Worm (Caenorhabditis elegans) whole organism, L4 larva: ENCODE measurements around the gene F31D4.2.

Source experiments
- D1046.2 ChIP-seq: fragments of 200-800 bp; sonication (Bioruptor generic); IDR thresholded peaks from 2 replicates; pipeline ENCODE4 v1.3.6; 2022; ENCODE audit warnings: missing genetic modification characterization, missing compliant biosample characterization
- F10B5.3 ChIP-seq: sonication (generic microtip); optimal IDR thresholded peaks from 2 replicates; lab custom pipeline; 2016; ENCODE audit warnings: mild to moderate bottlenecking, missing genetic modification characterization, missing compliant biosample characterization
- F49E8.2 ChIP-seq: sonication (generic microtip); optimal IDR thresholded peaks from 2 replicates; lab custom pipeline; 2016; ENCODE audit warnings: missing compliant biosample characterization, mild to moderate bottlenecking, missing genetic modification characterization, borderline replicate concordance
- T26A8.4 ChIP-seq: fragments of 200-800 bp; sonication (Bioruptor generic); IDR thresholded peaks from 2 replicates; pipeline ENCODE4 v1.3.6; 2022; ENCODE audit warnings: missing genetic modification characterization, missing compliant biosample characterization
- Y105C5A.15 ChIP-seq: fragments of 200-800 bp; sonication (Bioruptor generic); IDR thresholded peaks from 2 replicates; pipeline ENCODE4 v1.3.6; 2022; ENCODE audit warnings: missing genetic modification characterization, missing compliant biosample characterization
- ZK337.2 ChIP-seq: fragments of 200-800 bp; sonication (Bioruptor generic); IDR thresholded peaks from 2 replicates; pipeline ENCODE4 v1.3.6; 2022; ENCODE audit warnings: missing genetic modification reagents, missing genetic modification characterization, missing compliant biosample characterization
- aha-1 ChIP-seq: fragments of 150-350 bp; peaks from one replicate; lab custom pipeline; 2014; ENCODE audit warnings: missing biosample characterization, missing genetic modification characterization
- arid-1 ChIP-seq: fragments of 200-800 bp; sonication (Bioruptor generic); conservative IDR thresholded peaks from 2 replicates; pipeline ENCODE4 v1.3.6; 2022; ENCODE audit warnings: missing genetic modification reagents, missing genetic modification characterization, missing compliant biosample characterization
- ceh-28 ChIP-seq: fragments of 150-350 bp; optimal IDR thresholded peaks from 2 replicates; lab custom pipeline; 2014; ENCODE audit warnings: missing biosample characterization, missing genetic modification reagents, missing genetic modification characterization
- ceh-32 ChIP-seq: sonication (generic microtip); optimal IDR thresholded peaks from 2 replicates; lab custom pipeline; 2016; ENCODE audit warnings: mild to moderate bottlenecking, missing genetic modification characterization, missing compliant biosample characterization; ENCODE audit not compliant: poor library complexity
- ctbp-1 ChIP-seq: fragments of 200-800 bp; sonication (Bioruptor generic); IDR thresholded peaks from 2 replicates; pipeline ENCODE4 v1.3.6; 2022; ENCODE audit warnings: missing genetic modification reagents, missing genetic modification characterization, missing compliant biosample characterization
- daf-8 ChIP-seq: fragments of 200-800 bp; sonication (Bioruptor generic); IDR thresholded peaks from 2 replicates; pipeline ENCODE4 v1.3.6; 2022; ENCODE audit warnings: missing genetic modification characterization, missing compliant biosample characterization
- dmd-6 ChIP-seq: fragments of 200-800 bp; sonication (Bioruptor generic); IDR thresholded peaks from 2 replicates; pipeline ENCODE4 v1.3.6; 2022; ENCODE audit warnings: missing genetic modification reagents, missing genetic modification characterization, missing compliant biosample characterization
- dve-1 ChIP-seq: sonication (generic microtip); optimal IDR thresholded peaks from 2 replicates; lab custom pipeline; 2017; ENCODE audit warnings: antibody characterized with exemption, mild to moderate bottlenecking, missing genetic modification characterization, missing compliant biosample characterization; ENCODE audit not compliant: insufficient read depth
- egl-27 ChIP-seq: sonication (generic microtip); optimal IDR thresholded peaks from 3 replicates; lab custom pipeline; 2017; ENCODE audit warnings: missing biosample characterization, missing genetic modification reagents, missing genetic modification characterization
- egl-43 ChIP-seq: fragments of 200-800 bp; sonication (Bioruptor generic); IDR thresholded peaks from 2 replicates; pipeline ENCODE4 v1.3.6; 2022; ENCODE audit warnings: missing genetic modification reagents, missing genetic modification characterization, missing compliant biosample characterization
- fkh-10 ChIP-seq: fragments of 150-350 bp; optimal IDR thresholded peaks from 2 replicates; lab custom pipeline; 2014; ENCODE audit warnings: missing biosample characterization, missing genetic modification reagents, missing genetic modification characterization
- hmg-1.1 ChIP-seq: fragments of 200-800 bp; sonication (Bioruptor generic); IDR thresholded peaks from 2 replicates; pipeline ENCODE4 v1.3.6; 2022; ENCODE audit warnings: missing genetic modification reagents, missing genetic modification characterization, missing compliant biosample characterization
- lin-1 ChIP-seq: fragments of 200-800 bp; sonication (Bioruptor generic); IDR thresholded peaks from 2 replicates; pipeline ENCODE4 v1.3.6; 2022; ENCODE audit warnings: missing genetic modification reagents, missing genetic modification characterization, missing compliant biosample characterization
- lin-15B ChIP-seq: fragments of 150-350 bp; sonication (generic microtip); optimal IDR thresholded peaks from 3 replicates; lab custom pipeline; 2014; ENCODE audit warnings: missing biosample characterization, missing genetic modification characterization
- lsy-2 ChIP-seq, 2 experiments: fragments of 150-350 bp in 1 of 2; sonication (generic microtip) in 1 of 2; optimal IDR thresholded peaks; 2 replicates each; lab custom pipeline; 2014 to 2017; ENCODE audit warnings: missing biosample characterization in 2 of 2, missing genetic modification characterization in 2 of 2
- mdt-29 ChIP-seq: fragments of 200-800 bp; sonication (Bioruptor generic); IDR thresholded peaks from 2 replicates; pipeline ENCODE4 v1.3.6; 2022; ENCODE audit warnings: missing genetic modification reagents, missing genetic modification characterization, missing compliant biosample characterization
- mep-1 ChIP-seq: fragments of 150-350 bp; sonication (generic microtip); optimal IDR thresholded peaks from 3 replicates; lab custom pipeline; 2014; ENCODE audit warnings: missing biosample characterization, missing genetic modification characterization
- mxl-3 ChIP-seq: fragments of 200-800 bp; sonication (Bioruptor generic); optimal IDR thresholded peaks from 2 replicates; lab custom pipeline; 2018; ENCODE audit warnings: mild to moderate bottlenecking, missing genetic modification characterization, missing compliant biosample characterization
- nhr-10 ChIP-seq: fragments of 150-350 bp; optimal IDR thresholded peaks from 2 replicates; lab custom pipeline; 2014; ENCODE audit warnings: missing biosample characterization, missing genetic modification characterization
- nhr-102 ChIP-seq: sonication (generic microtip); optimal IDR thresholded peaks from 2 replicates; lab custom pipeline; 2016; ENCODE audit warnings: mild to moderate bottlenecking, missing genetic modification characterization, moderate library complexity, missing compliant biosample characterization
- nhr-11 ChIP-seq: fragments of 150-350 bp; optimal IDR thresholded peaks from 2 replicates; lab custom pipeline; 2014; ENCODE audit warnings: missing biosample characterization, missing genetic modification characterization
- nhr-111 ChIP-seq: fragments of 200-800 bp; sonication (Bioruptor generic); optimal IDR thresholded peaks from 2 replicates; lab custom pipeline; 2018; ENCODE audit warnings: mild to moderate bottlenecking, missing genetic modification characterization, missing compliant biosample characterization
- nhr-25 ChIP-seq: sonication (generic microtip); optimal IDR thresholded peaks from 2 replicates; lab custom pipeline; 2017; ENCODE audit warnings: missing genetic modification characterization, mild to moderate bottlenecking, missing compliant biosample characterization, antibody characterized with exemption, moderate library complexity, borderline replicate concordance; ENCODE audit not compliant: insufficient read depth
- nhr-6 ChIP-seq: fragments of 150-350 bp; optimal IDR thresholded peaks from 2 replicates; lab custom pipeline; 2014; ENCODE audit warnings: missing biosample characterization, missing genetic modification characterization
- nhr-77 ChIP-seq: fragments of 150-350 bp; optimal IDR thresholded peaks from 2 replicates; lab custom pipeline; 2014; ENCODE audit warnings: missing biosample characterization, missing genetic modification characterization
- pha-4 ChIP-seq, 2 experiments: fragments of 150-350 bp in 1 of 2; fragments of 200-800 bp in 1 of 2; sonication (Bioruptor generic) in 1 of 2; IDR thresholded peaks in 1 of 2; optimal IDR thresholded peaks in 1 of 2; 2 replicates each; pipeline versions ENCODE4 v1.3.6 to Lab custom; 2014 to 2022; ENCODE audit warnings: missing genetic modification characterization in 2 of 2, missing genetic modification reagents in 2 of 2, missing biosample characterization in 1 of 2, missing compliant biosample characterization in 1 of 2
- sdz-12 ChIP-seq: fragments of 200-800 bp; sonication (Bioruptor generic); optimal IDR thresholded peaks from 2 replicates; lab custom pipeline; 2018; ENCODE audit warnings: mild to moderate bottlenecking, missing genetic modification characterization, missing compliant biosample characterization
- skn-1 ChIP-seq: fragments of 150-350 bp; optimal IDR thresholded peaks from 2 replicates; lab custom pipeline; 2014; ENCODE audit warnings: missing biosample characterization, missing genetic modification characterization
- snpc-1.2 ChIP-seq: fragments of 200-800 bp; sonication (Bioruptor generic); IDR thresholded peaks from 2 replicates; pipeline ENCODE4 v1.3.6; 2022; ENCODE audit warnings: missing genetic modification reagents, missing genetic modification characterization, missing compliant biosample characterization
- unc-130 ChIP-seq: sonication (generic microtip); optimal IDR thresholded peaks from 2 replicates; lab custom pipeline; 2016; ENCODE audit warnings: missing genetic modification reagents, missing genetic modification characterization, missing compliant biosample characterization
- unc-62 ChIP-seq, 3 experiments: fragments of 150-350 bp in 1 of 3; sonication (generic microtip); optimal IDR thresholded peaks in 2 of 3; peaks in 1 of 3; 1 replicate in 1 of 3; 2 replicates in 2 of 3; lab custom pipeline; 2014 to 2017; ENCODE audit warnings: missing biosample characterization in 3 of 3, missing genetic modification characterization in 3 of 3, missing genetic modification reagents in 3 of 3, missing genotype in 1 of 3
- vab-7 ChIP-seq: fragments of 200-800 bp; sonication (Bioruptor generic); IDR thresholded peaks from 2 replicates; pipeline ENCODE4 v1.3.6; 2022; ENCODE audit warnings: missing genetic modification reagents, missing genetic modification characterization, missing compliant biosample characterization

Gene F31D4.2

ce11 chrV:20847743-20848229 is 2.4 kb upstream of the F31D4.2 start (continued):
- TF ChIP-seq arid-1 (GFP tag; lab: Robert Waterston, UW) (peak; percentile 70; the same call in 1 of the 2 replicates), vab-7 (GFP tag; lab: Robert Waterston, UW) (no peak), lin-1 (no peak), ctbp-1 (GFP tag; lab: Robert Waterston, UW) (peak; percentile 38), unc-130 (GFP tag; lab: Kevin White, UChicago) (peak; percentile 6), nhr-111 (GFP tag; lab: Kevin White, UChicago) (peak; percentile 17), unc-62 (GFP tag; optimal IDR thresholded peaks at IDR 0.05 in 1 of 2; lab: Kevin White, UChicago) (peak in 1 of 2 experiments; percentile 46), unc-62 (tag; optimal IDR thresholded peaks at IDR 0.05; lab: Kevin White, UChicago) (no peak), lsy-2 (tag; optimal IDR thresholded peaks at IDR 0.05; lab: Kevin White, UChicago) (peak in 1 of 2 experiments; percentile 64), egl-43 (GFP tag; lab: Robert Waterston, UW) (0 out of 2 replicates have a peak, but pooled peaks have one; percentile 46), hmg-1.1 (0 out of 2 replicates have a peak, but pooled peaks have one; percentile 26), dve-1 (tag; lab: Kevin White, UChicago) (peak; percentile 26), F49E8.2 (tag; lab: Kevin White, UChicago) (peak; percentile 91), pha-4 (GFP tag; IDR thresholded peaks at IDR 0.05; lab: Robert Waterston, UW) (peak; percentile 42; the same call in 1 of the 2 replicates), pha-4 (tag; optimal IDR thresholded peaks at IDR 0.05; lab: Kevin White, UChicago) (no peak), nhr-102 (tag; lab: Kevin White, UChicago) (peak; percentile 41), aha-1 (peak; percentile 37), mep-1 (peak; percentile 39)

ce11 chrV:20841484-20841883 is 3.9 kb downstream of the F31D4.2 start:
- TF ChIP-seq nhr-102 (tag; lab: Kevin White, UChicago) (no peak), T26A8.4 (no peak), snpc-1.2 (no peak), nhr-77 (no peak), nhr-25 (tag; lab: Kevin White, UChicago) (no peak), egl-27 (tag; lab: Kevin White, UChicago) (no peak), mdt-29 (GFP tag; lab: Robert Waterston, UW) (no peak), F10B5.3 (no peak), daf-8 (GFP tag; lab: Robert Waterston, UW) (no peak), unc-130 (GFP tag; lab: Kevin White, UChicago) (no peak), sdz-12 (GFP tag; lab: Kevin White, UChicago) (no peak), fkh-10 (GFP tag; lab: Kevin White, UChicago) (no peak), D1046.2 (no peak)

ce11 chrV:20838565-20838964 is 6.8 kb downstream of the F31D4.2 start, which contains the start of gene exos-7:
TSS of gene exos-7 (plus strand) at chrV:20838865.
- no peak for TF ChIP-seq nhr-10
- no peak for TF ChIP-seq nhr-11
- TF ChIP-seq lin-15B: no peak
- TF ChIP-seq ceh-28 (tag; lab: Kevin White, UChicago): no peak
- TF ChIP-seq nhr-6 (tag; lab: Kevin White, UChicago): no peak
- no peak for TF ChIP-seq skn-1 (tag; lab: Kevin White, UChicago)
- no peak for TF ChIP-seq ZK337.2 (GFP tag; lab: Robert Waterston, UW)
- no peak for TF ChIP-seq mxl-3
- TF ChIP-seq Y105C5A.15 (GFP tag; lab: Robert Waterston, UW): no peak
- no peak for TF ChIP-seq ceh-32 (tag; lab: Kevin White, UChicago)
- TF ChIP-seq dmd-6 (GFP tag; lab: Robert Waterston, UW): no peak
- TF ChIP-seq, all 104 proteins: peak for 0
